Fruit fly (Drosophila melanogaster) whole organism, pupa: Measurements from ENCODE around the gene Sulf1.

Experiments
- CG10348 ChIP-seq: fragments of 200-800 bp; sonication (Bioruptor generic); IDR thresholded peaks from 2 replicates; pipeline ENCODE4 v1.3.6; 2022; ENCODE audit warnings: missing biosample characterization, missing genetic modification characterization
- CG12605 ChIP-seq: fragments of 200-800 bp; sonication (Bioruptor generic); IDR thresholded peaks from 2 replicates; pipeline ENCODE4 v1.3.6; 2022; ENCODE audit warnings: missing biosample characterization, missing genetic modification characterization
- CG13204 ChIP-seq: fragments of 200-800 bp; sonication (Bioruptor generic); optimal IDR thresholded peaks from 2 replicates; lab custom pipeline; 2018; ENCODE audit warnings: missing biosample characterization, mild to moderate bottlenecking, missing genetic modification characterization, moderate library complexity
- CG14655 ChIP-seq: fragments of 200-800 bp; sonication (Bioruptor generic); optimal IDR thresholded peaks from 3 replicates; lab custom pipeline; 2017; ENCODE audit warnings: mild to moderate bottlenecking, missing biosample characterization, missing genetic modification reagents, missing genetic modification characterization
- CG15710 ChIP-seq: fragments of 200-800 bp; sonication (Bioruptor generic); optimal IDR thresholded peaks from 2 replicates; lab custom pipeline; 2018; ENCODE audit warnings: missing biosample characterization, mild to moderate bottlenecking, missing genetic modification characterization, moderate library complexity
- CG32121 ChIP-seq: fragments of 200-800 bp; sonication (Bioruptor generic); IDR thresholded peaks from 2 replicates; pipeline ENCODE4 v1.3.6; 2022; ENCODE audit warnings: missing biosample characterization, missing genetic modification characterization
- CG34367 ChIP-seq: fragments of 200-800 bp; sonication (Bioruptor generic); optimal IDR thresholded peaks from 2 replicates; lab custom pipeline; 2018; ENCODE audit warnings: missing biosample characterization, mild to moderate bottlenecking, missing genetic modification characterization
- CG4496 ChIP-seq: fragments of 200-800 bp; sonication (Bioruptor generic); IDR thresholded peaks from 3 replicates; pipeline ENCODE4 v1.3.6; 2022; ENCODE audit warnings: missing biosample characterization, missing genetic modification characterization
- CG8159 ChIP-seq: fragments of 200-800 bp; sonication (Bioruptor generic); optimal IDR thresholded peaks from 3 replicates; lab custom pipeline; 2018; ENCODE audit warnings: missing biosample characterization, mild to moderate bottlenecking, missing genetic modification characterization, moderate library complexity
- CG8301 ChIP-seq: fragments of 200-800 bp; sonication (Bioruptor generic); optimal IDR thresholded peaks from 2 replicates; lab custom pipeline; 2018; ENCODE audit warnings: missing biosample characterization, mild to moderate bottlenecking, missing genetic modification characterization
- CG9948 ChIP-seq: fragments of 200-800 bp; sonication (Bioruptor generic); optimal IDR thresholded peaks from 2 replicates; lab custom pipeline; 2018; ENCODE audit warnings: missing biosample characterization, mild to moderate bottlenecking, missing genetic modification characterization, moderate library complexity
- D1 ChIP-seq: fragments of 200-800 bp; sonication (Bioruptor generic); optimal IDR thresholded peaks from 2 replicates; lab custom pipeline; 2018; ENCODE audit warnings: missing biosample characterization, mild to moderate bottlenecking, missing genetic modification characterization, moderate library complexity
- EcR ChIP-seq: fragments of 200-800 bp; sonication (Bioruptor generic); optimal IDR thresholded peaks from 3 replicates; lab custom pipeline; 2019; ENCODE audit warnings: missing biosample characterization, missing genetic modification characterization, mild to moderate bottlenecking, moderate library complexity, missing genetic modification reagents
- Ets98B ChIP-seq: fragments of 200-800 bp; sonication (Bioruptor generic); IDR thresholded peaks from 2 replicates; pipeline ENCODE4 v1.3.6; 2022; ENCODE audit warnings: missing biosample characterization, missing genetic modification characterization
- Pif1A ChIP-seq: fragments of 200-800 bp; sonication (Bioruptor generic); optimal IDR thresholded peaks from 3 replicates; lab custom pipeline; 2016; ENCODE audit warnings: missing biosample characterization, missing genetic modification characterization
- Pif1B ChIP-seq: fragments of 200-800 bp; sonication (Bioruptor generic); optimal IDR thresholded peaks from 3 replicates; lab custom pipeline; 2016; ENCODE audit warnings: missing biosample characterization, missing genetic modification characterization
- Snoo ChIP-seq: fragments of 200-800 bp; sonication (Bioruptor generic); optimal IDR thresholded peaks from 3 replicates; lab custom pipeline; 2017; ENCODE audit warnings: missing biosample characterization, mild to moderate bottlenecking, missing genetic modification characterization, inconsistent platforms
- fd96Ca ChIP-seq: fragments of 200-800 bp; sonication (Bioruptor generic); IDR thresholded peaks from 3 replicates; pipeline ENCODE4 v1.3.6; 2022; ENCODE audit warnings: missing biosample characterization, missing genetic modification characterization
- gl ChIP-seq: fragments of 200-800 bp; sonication (Bioruptor generic); optimal IDR thresholded peaks from 2 replicates; lab custom pipeline; 2018; ENCODE audit warnings: missing biosample characterization, mild to moderate bottlenecking, missing genetic modification characterization
- rn ChIP-seq: fragments of 200-800 bp; sonication (Bioruptor generic); IDR thresholded peaks from 2 replicates; pipeline ENCODE4 v1.3.6; 2022; ENCODE audit warnings: missing biosample characterization, missing genetic modification characterization

Gene Sulf1

DNA sequence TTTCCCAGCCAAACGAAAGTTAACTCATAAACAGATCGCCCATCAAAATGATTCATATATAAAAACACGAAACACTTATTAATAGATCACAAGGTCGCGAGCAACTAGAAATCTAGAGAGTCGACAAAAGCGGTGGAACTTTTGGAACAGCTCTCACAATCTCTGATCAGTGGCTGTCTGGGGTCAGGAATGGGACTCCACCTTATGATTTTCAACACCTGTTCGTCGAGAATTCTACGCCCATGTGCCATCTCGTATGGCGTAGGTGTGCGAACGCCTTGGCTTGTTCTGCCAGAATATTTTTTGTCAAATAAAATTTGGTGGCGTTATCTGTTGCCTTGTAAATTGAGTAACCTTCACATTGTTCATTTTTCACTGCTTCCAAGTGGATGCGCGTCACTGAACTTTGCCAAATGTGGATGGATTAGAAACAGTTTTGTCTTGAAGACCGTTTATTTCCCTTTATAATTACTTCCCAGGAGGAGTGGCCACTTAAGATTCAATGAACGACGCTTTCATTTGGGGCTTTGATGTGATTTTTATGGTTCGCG is 16.1 kb upstream of the Sulf1 start:
- TF ChIP-seq CG8159 (tag; lab: Kevin White, UChicago) (no peak), CG32121 (GFP tag; lab: Robert Waterston, UW) (no peak), CG14655 (no peak), CG34367 (no peak), EcR (GFP tag; lab: Kevin White, UChicago) (no peak), CG12605 (GFP tag; lab: Robert Waterston, UW) (no peak), CG15710 (no peak), gl (tag; lab: Kevin White, UChicago) (no peak), fd96Ca (GFP tag; lab: Robert Waterston, UW) (no peak), Snoo (tag; lab: Kevin White, UChicago) (no peak), CG9948 (no peak), D1 (tag; lab: Kevin White, UChicago) (no peak), Ets98B (GFP tag; lab: Robert Waterston, UW) (no peak), Pif1A (GFP tag; lab: Kevin White, UChicago) (no peak), Pif1B (GFP tag; lab: Kevin White, UChicago) (no peak), rn (GFP tag; lab: Robert Waterston, UW) (no peak)

DNA sequence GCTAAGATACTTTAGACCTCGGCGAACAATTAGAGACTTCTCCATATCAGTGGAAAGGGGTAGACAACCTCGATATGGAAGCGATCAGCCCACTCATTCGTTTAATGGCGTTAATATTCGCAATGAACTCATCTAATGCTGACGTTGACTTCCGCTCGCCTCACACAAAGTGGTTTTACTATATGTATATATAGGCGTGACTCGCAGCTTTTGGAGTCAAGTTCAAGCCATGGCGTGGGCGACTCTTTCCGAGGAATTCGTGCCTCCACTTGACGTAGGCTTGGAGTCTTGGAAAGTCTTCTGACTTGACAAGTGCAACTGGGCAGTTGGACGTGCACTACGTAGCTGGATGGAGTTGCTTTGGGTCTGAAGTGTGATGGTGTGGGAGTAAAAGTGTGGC is 14.3 kb upstream of the Sulf1 start:
- no peak for TF ChIP-seq CG8301
- no peak for TF ChIP-seq CG9948
- TF ChIP-seq, all 21 proteins: peak for 0

DNA sequence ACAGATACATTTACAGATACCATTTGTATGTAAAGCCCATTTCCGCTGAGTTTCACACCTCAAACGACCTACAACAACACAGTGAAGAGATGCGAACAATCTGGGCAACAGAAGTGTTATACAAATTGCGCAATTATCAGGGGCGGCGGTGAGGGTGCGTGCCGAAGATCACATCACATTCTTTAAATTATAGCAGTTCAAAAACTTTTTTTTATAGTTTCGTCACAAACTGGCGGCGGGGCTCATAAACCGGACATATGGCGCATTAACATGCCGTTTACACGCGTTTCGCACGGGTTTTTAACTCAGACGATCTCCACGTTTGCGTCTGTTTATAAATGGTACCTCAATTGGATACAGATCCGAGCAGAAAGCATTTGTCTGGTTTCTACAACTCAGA is 13.8 kb upstream of the Sulf1 start:
- TF ChIP-seq EcR (GFP tag; lab: Kevin White, UChicago) (peak; percentile 39), rn (GFP tag; lab: Robert Waterston, UW) (no peak)

DNA sequence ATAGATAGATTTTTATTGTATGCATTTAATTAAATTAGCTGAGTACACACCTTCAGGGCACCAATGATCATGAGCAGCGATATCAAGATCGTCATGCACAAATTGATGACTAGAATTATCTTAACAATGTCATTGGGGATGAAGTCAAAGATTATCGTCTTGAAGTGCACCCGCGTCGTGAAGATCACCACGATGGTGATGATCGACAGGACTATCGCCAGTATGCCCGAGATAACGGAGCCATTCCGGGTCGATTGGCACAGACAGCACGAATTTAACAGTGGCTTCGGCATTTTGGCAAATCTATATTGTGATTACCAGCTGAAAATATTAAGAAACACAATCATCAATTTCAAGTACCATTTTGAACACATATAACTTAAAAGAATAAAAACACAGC is 12.7 kb upstream of the Sulf1 start:
- no peak for TF ChIP-seq CG14655
- TF ChIP-seq Pif1A (GFP tag; lab: Kevin White, UChicago): no peak
- TF ChIP-seq D1 (tag; lab: Kevin White, UChicago): no peak
- TF ChIP-seq fd96Ca (GFP tag; lab: Robert Waterston, UW): no peak
- no peak for TF ChIP-seq CG12605 (GFP tag; lab: Robert Waterston, UW)
- TF ChIP-seq gl (tag; lab: Kevin White, UChicago): no peak
- no peak for TF ChIP-seq Ets98B (GFP tag; lab: Robert Waterston, UW)
- TF ChIP-seq CG9948: no peak
- no peak for TF ChIP-seq CG32121 (GFP tag; lab: Robert Waterston, UW)
- TF ChIP-seq EcR (GFP tag; lab: Kevin White, UChicago): no peak
- no peak for TF ChIP-seq CG8159 (tag; lab: Kevin White, UChicago)
- TF ChIP-seq rn (GFP tag; lab: Robert Waterston, UW): no peak

DNA sequence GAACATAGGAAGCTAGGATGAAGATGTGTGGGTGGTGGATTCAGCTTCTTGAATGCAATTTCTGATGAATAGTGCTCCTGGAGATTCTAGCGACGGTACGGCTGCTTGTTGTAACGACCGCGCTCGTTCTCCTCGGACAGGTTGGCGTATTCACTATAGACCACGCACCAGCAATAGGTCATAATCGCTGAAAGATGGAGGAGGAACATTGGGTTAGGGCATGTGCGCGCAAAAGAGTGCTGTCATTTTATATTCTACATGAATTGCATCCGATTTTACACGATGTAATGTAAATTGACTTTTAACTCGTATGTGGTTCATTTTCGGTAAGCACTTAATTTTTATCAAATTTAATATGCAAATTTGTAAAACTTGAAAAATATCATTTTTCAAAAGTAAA is 11.7 kb upstream of the Sulf1 start:
- TF ChIP-seq fd96Ca (GFP tag; lab: Robert Waterston, UW) (no peak), CG4496 (0 out of 3 replicates have a peak, but pooled peaks have one; percentile 27), Pif1A (GFP tag; lab: Kevin White, UChicago) (no peak)

DNA sequence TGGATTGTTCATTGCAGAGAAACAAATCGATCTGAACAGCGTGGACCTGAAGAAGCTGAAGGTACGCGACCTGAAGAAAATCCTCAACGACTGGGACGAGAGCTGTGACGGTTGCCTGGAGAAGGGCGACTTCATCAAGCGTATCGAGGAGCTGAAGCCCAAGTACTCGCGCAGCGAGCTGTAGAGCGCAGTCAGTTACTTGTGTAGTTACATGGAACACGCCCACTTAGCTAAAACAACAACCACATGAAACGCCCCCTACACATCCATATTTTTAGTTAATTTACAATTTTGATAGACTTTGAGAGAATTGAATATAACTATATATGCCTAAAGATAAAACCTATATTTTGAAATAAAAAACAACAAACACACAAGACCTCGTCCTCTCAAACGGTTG is 11.0 kb upstream of the Sulf1 start:
- TF ChIP-seq CG8159 (tag; lab: Kevin White, UChicago): no peak
- no peak for TF ChIP-seq Snoo (tag; lab: Kevin White, UChicago)
- no peak for TF ChIP-seq CG12605 (GFP tag; lab: Robert Waterston, UW)
- TF ChIP-seq CG9948: no peak
- no peak for TF ChIP-seq CG4496
- no peak for TF ChIP-seq CG34367
- no peak for TF ChIP-seq CG10348
- TF ChIP-seq CG13204: no peak
- TF ChIP-seq CG8301: no peak
- no peak for TF ChIP-seq Pif1A (GFP tag; lab: Kevin White, UChicago)
- no peak for TF ChIP-seq D1 (tag; lab: Kevin White, UChicago)
- TF ChIP-seq CG32121 (GFP tag; lab: Robert Waterston, UW): no peak
- TF ChIP-seq gl (tag; lab: Kevin White, UChicago): no peak
- no peak for TF ChIP-seq EcR (GFP tag; lab: Kevin White, UChicago)
- TF ChIP-seq, all 21 proteins: peak for 0

DNA sequence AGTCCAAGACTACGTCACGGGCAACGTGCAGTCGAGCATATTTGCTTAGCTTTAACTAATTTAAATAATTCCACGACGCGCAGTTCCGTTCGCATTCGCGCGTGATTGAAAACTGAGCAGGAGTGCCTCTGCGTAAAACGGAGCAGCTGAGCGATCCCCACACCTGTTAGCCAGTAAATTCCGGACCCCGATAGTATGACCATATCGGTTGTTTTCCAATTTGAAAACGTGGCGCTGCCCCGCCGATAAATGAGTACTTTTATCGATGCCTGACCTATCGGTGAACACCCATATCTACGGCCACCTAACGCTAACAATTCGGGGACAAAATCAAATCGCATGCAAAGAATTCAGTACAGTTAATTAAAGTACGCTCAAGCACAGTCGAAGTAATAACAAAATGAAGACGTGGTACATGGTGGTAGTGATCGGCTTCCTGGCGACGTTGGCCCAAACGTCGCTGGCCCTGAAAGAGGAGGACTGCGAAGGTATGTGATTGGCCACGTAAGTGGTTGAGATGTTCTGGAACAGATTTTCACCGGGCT is 9.8 kb upstream of the Sulf1 start, which contains the start of the genes CG14879 and Manf:
Gene CG14879, minus strand, starts transcription at position 116 of the 545 bp plus-strand sequence.
Gene Manf, plus strand, starts transcription at position 294 of the 545 bp plus-strand sequence.
- TF ChIP-seq Pif1B (GFP tag; lab: Kevin White, UChicago) (no peak), Ets98B (GFP tag; lab: Robert Waterston, UW) (0 out of 2 replicates have a peak, but pooled peaks have one; percentile 6), gl (tag; lab: Kevin White, UChicago) (no peak), D1 (tag; lab: Kevin White, UChicago) (no peak), fd96Ca (GFP tag; lab: Robert Waterston, UW) (no peak), CG4496 (peak; percentile 24; the same call in 1 of the 3 replicates), CG9948 (no peak), CG15710 (no peak), CG8159 (tag; lab: Kevin White, UChicago) (no peak), EcR (GFP tag; lab: Kevin White, UChicago) (no peak), CG12605 (GFP tag; lab: Robert Waterston, UW) (no peak)
